Fruit fly (Drosophila melanogaster) Kc167 (cell line): ENCODE results near the gene CG6650.

Source experiments
- Sin3A ChIP-seq: fragments of >200 bp; optimal IDR thresholded peaks from 2 replicates; lab custom pipeline; 2018; ENCODE audit warnings: missing external identifiers
- h ChIP-seq: fragments of >200 bp; optimal IDR thresholded peaks from 3 replicates; lab custom pipeline; 2018; ENCODE audit warnings: missing external identifiers
- psq ChIP-seq: fragments of >200 bp; optimal IDR thresholded peaks from 2 replicates; lab custom pipeline; 2017; ENCODE audit warnings: missing external identifiers

DNA sequence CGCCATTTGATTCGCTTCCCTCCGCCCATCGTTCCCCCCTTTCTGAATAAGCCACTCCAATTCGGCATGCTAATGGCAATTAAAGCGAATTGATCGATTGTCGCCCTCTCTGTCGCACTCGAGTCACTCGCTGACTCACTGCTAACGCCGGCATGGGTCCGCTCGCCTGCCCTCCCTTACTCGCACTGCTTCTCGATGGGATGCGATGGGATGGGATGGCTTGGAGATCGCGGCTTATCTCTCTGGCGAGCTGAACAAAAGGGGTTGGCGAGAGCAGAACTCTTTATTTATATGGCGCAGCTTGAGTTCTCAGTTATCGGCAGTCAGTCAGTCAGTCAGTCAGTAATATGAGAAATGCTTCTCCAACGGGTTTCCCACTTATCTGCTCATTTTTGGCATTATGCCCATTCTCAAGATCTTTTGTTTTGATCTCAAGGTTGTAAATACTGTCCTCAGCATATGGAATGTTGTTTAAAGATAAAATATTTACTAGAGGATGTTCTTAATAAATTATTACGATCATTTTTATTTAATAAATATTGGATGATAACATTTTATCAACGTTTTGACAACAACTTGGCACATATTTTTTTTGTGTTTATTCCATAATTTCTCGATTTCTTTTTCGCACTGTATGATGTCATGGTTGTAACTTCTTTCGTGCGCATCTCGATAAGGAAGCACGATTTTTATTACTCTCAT lies 24.7 kb downstream of the CG6650 start:
- TF ChIP-seq psq (lab: Kevin White, UChicago) (no peak), h (lab: Kevin White, UChicago) (no peak), Sin3A (lab: Kevin White, UChicago) (no peak)
